Worm (Caenorhabditis elegans): ENCODE measurements around the gene C31E10.11.
"Not testable (repeated sequence)": the region's sequence is repeated elsewhere in the genome, so short reads cannot be mapped to it uniquely, and the experiment has no call there.

DNA sequence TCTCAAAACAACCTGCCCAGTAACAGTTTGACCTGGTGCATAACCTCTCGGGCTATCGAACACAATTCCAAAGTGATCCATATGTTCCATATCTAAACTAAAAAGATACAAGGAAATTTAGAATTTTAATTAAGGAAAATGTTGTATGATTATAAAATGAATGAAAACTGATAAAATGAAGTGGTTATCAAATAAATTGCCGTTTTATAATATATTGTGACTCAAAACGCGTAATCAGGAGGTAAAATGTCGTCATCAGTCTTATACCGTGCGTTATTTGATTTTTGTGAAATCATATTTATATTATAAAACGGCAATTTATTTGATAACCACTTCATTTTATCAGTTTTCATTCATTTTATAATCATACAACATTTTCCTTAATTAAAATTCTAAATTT, 10.2 kb downstream of the C31E10.11 start, which contains the start of gene arrd-24:
- TF ChIP-seq ref-1 (GFP tag; conservative IDR thresholded peaks at IDR 0.05); med-1 (GFP tag; optimal IDR thresholded peaks at IDR 0.05; ENCODE audit: insufficient read depth); ztf-23 (GFP tag; IDR thresholded peaks at IDR 0.05); klf-2 (GFP tag; conservative IDR thresholded peaks at IDR 0.05); flt-1 (GFP tag; IDR thresholded peaks at IDR 0.05); tab-1 (GFP tag; IDR thresholded peaks at IDR 0.05); ztf-29 (GFP tag; IDR thresholded peaks at IDR 0.05); T22C8.4 (GFP tag; IDR thresholded peaks at IDR 0.05); cog-1 (tag; optimal IDR thresholded peaks at IDR 0.05): not testable (repeated sequence)
